Worm (Caenorhabditis elegans): ENCODE measurements around the gene npr-1.

- TF ChIP-seq syd-9 (tag; optimal IDR thresholded peaks at IDR 0.05) (no peak), nfya-1 (tag; optimal IDR thresholded peaks at IDR 0.05) (no peak), K02D7.2 (tag; optimal IDR thresholded peaks at IDR 0.05) (no peak), pqm-1 (tag; optimal IDR thresholded peaks at IDR 0.05) (no peak), hlh-30 (tag; optimal IDR thresholded peaks at IDR 0.05; ENCODE audit: insufficient read depth) (no peak), C38D4.7 (GFP tag; optimal IDR thresholded peaks at IDR 0.05) (no peak), ets-4 (tag; optimal IDR thresholded peaks at IDR 0.05) (no peak), gmeb-2 (tag; optimal IDR thresholded peaks at IDR 0.05) (no peak), dve-1 (tag; optimal IDR thresholded peaks at IDR 0.05) (no peak)
These were observed 12.4 kb upstream of the npr-1 start, which contains the start of gene hum-10 for ce11 chrX:4782197-4782596.
